Worm (Caenorhabditis elegans): ENCODE results near the gene srlf-2.

DNA sequence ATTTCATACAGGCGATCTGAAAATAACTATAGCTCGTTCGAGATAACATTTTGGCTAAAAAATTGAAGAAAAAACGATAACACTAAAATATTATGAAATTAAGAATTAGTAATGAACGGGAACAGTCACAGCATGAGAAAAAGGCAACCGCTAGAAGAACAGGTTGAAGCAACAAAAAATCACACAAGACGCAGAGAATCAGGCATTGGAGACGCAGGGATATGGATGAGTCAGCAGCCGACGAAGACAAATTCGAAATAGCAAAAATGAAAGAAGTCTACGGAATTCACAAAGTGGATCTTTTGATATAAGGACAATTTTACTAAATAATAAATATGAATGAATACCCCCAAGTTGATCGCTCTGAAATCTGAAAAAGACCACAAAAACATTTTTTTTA, 20.5 kb downstream of the srlf-2 start, which contains the start of gene tag-77:
- TF ChIP-seq unc-39 (tag; optimal IDR thresholded peaks at IDR 0.05) (no peak), elt-3 (tag; optimal IDR thresholded peaks at IDR 0.05) (no peak), fkh-2 (tag; optimal IDR thresholded peaks at IDR 0.05) (no peak), lin-15B (tag; optimal IDR thresholded peaks at IDR 0.05) (no peak), skn-1 (tag; optimal IDR thresholded peaks at IDR 0.05) (no peak), snpc-4 (tag; optimal IDR thresholded peaks at IDR 0.05) (peak; percentile 50), nhr-25 (tag; optimal IDR thresholded peaks at IDR 0.05) (peak; percentile 13)
